Worm (Caenorhabditis elegans) whole organism, midembryonic: Measurements from ENCODE around the gene cyc-2.2.

Experiments
- T22C8.4 ChIP-seq: fragments of 200-800 bp; sonication (Bioruptor generic); IDR thresholded peaks from 2 replicates; pipeline ENCODE4 v1.3.6; 2022; ENCODE audit warnings: missing genetic modification characterization, missing compliant biosample characterization
- cog-1 ChIP-seq: sonication (generic microtip); optimal IDR thresholded peaks from 2 replicates; lab custom pipeline; 2016; ENCODE audit warnings: missing genetic modification characterization, missing compliant biosample characterization
- flt-1 ChIP-seq: fragments of 200-800 bp; sonication (Bioruptor generic); IDR thresholded peaks from 2 replicates; pipeline ENCODE4 v1.3.6; 2022; ENCODE audit warnings: missing genetic modification characterization, missing compliant biosample characterization
- klf-2 ChIP-seq: fragments of 200-800 bp; sonication (Bioruptor generic); conservative IDR thresholded peaks from 2 replicates; pipeline ENCODE4 v1.3.6; 2022; ENCODE audit warnings: missing genetic modification reagents, missing genetic modification characterization, missing compliant biosample characterization
- med-1 ChIP-seq: sonication (generic microtip); optimal IDR thresholded peaks from 2 replicates; lab custom pipeline; 2017; ENCODE audit warnings: missing genetic modification characterization, mild to moderate bottlenecking, missing compliant biosample characterization, antibody characterized with exemption, missing genetic modification reagents; ENCODE audit not compliant: insufficient read depth
- ref-1 ChIP-seq: fragments of 200-800 bp; sonication (Bioruptor generic); conservative IDR thresholded peaks from 2 replicates; pipeline ENCODE4 v1.3.6; 2022; ENCODE audit warnings: missing genetic modification reagents, missing genetic modification characterization, missing compliant biosample characterization
- tab-1 ChIP-seq: fragments of 200-800 bp; sonication (Bioruptor generic); IDR thresholded peaks from 2 replicates; pipeline ENCODE4 v1.3.6; 2022; ENCODE audit warnings: missing genetic modification characterization, missing compliant biosample characterization
- ztf-23 ChIP-seq: fragments of 200-800 bp; sonication (Bioruptor generic); IDR thresholded peaks from 2 replicates; pipeline ENCODE4 v1.3.6; 2022; ENCODE audit warnings: missing genetic modification reagents, missing genetic modification characterization, missing compliant biosample characterization
- ztf-29 ChIP-seq: fragments of 200-800 bp; sonication (Bioruptor generic); IDR thresholded peaks from 2 replicates; pipeline ENCODE4 v1.3.6; 2022; ENCODE audit warnings: missing genetic modification reagents, missing genetic modification characterization, missing compliant biosample characterization

The cyc-2.2 gene

DNA sequence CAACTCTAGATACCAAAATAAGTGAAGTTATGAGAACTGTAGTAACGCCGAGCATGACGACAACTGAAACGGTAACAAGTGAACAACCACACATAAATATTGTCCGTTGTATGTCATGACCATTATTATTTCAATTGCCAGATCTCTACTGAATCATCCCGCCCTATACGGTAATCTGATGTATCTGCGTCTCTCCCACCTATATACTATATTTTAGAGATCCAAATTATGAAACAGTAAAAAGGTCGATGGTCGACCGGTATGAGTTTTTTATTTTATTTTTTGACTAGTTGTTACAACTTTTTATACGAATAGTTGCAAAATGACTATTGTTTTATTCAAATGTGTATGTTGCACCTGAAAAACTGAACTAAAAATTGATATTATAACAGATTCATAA is 21.4 kb downstream of the cyc-2.2 start, which contains the start of gene ttr-43:
TSS of gene ttr-43 (minus strand) at position 101 of the 400 bp plus-strand sequence.
- no peak for TF ChIP-seq ztf-23 (GFP tag; lab: Robert Waterston, UW)
- no peak for TF ChIP-seq tab-1
- TF ChIP-seq ztf-29 (GFP tag; lab: Robert Waterston, UW), result no peak
- TF ChIP-seq ref-1 (GFP tag; lab: Robert Waterston, UW), result no peak
- TF ChIP-seq T22C8.4, result no peak
- no peak for TF ChIP-seq flt-1 (GFP tag; lab: Robert Waterston, UW)
- TF ChIP-seq klf-2 (GFP tag; lab: Robert Waterston, UW), result no peak
- no peak for TF ChIP-seq cog-1 (tag; lab: Kevin White, UChicago)
- TF ChIP-seq med-1, result no peak

ce11 chrV:12588030-12588429 is 24.0 kb downstream of the cyc-2.2 start, which contains the start of gene C14C10.1:
TSS of gene C14C10.1 (plus strand) at chrV:12588330.
- TF ChIP-seq med-1 (no peak), tab-1 (no peak), T22C8.4 (no peak), ztf-23 (GFP tag; lab: Robert Waterston, UW) (no peak), klf-2 (GFP tag; lab: Robert Waterston, UW) (no peak), flt-1 (GFP tag; lab: Robert Waterston, UW) (no peak), ref-1 (GFP tag; lab: Robert Waterston, UW) (no peak), cog-1 (tag; lab: Kevin White, UChicago) (no peak), ztf-29 (GFP tag; lab: Robert Waterston, UW) (no peak)

ce11 chrV:12586793-12587192 is 25.2 kb downstream of the cyc-2.2 start:
- TF ChIP-seq flt-1 (GFP tag; lab: Robert Waterston, UW) (no peak), cog-1 (tag; lab: Kevin White, UChicago) (no peak), ref-1 (GFP tag; lab: Robert Waterston, UW) (no peak), tab-1 (no peak), klf-2 (GFP tag; lab: Robert Waterston, UW) (no peak), ztf-29 (GFP tag; lab: Robert Waterston, UW) (no peak), med-1 (no peak), ztf-23 (GFP tag; lab: Robert Waterston, UW) (no peak), T22C8.4 (no peak)

ce11 chrV:12584771-12585170 is 27.2 kb downstream of the cyc-2.2 start:
- TF ChIP-seq med-1 (no peak), cog-1 (tag; lab: Kevin White, UChicago) (no peak), T22C8.4 (no peak), ztf-29 (GFP tag; lab: Robert Waterston, UW) (no peak), ztf-23 (GFP tag; lab: Robert Waterston, UW) (no peak)

DNA sequence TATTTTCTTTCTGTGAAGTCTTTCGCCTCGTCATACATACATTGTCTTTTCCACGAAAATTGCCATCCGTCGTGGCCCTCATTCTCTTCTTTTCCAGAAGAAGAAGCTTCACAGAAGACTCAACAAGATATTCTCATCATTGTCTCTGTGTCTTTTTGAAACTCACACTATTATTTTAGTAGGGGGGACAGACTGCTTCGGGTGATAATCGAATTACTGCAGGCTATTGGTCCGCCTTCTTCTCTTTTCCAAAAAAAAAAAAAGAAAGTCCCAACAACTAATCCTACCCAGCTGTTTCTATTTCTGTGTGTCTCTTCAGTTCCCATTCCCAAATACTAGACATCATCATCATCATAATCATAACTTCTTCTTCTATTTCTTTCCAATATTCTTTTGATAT is 28.6 kb downstream of the cyc-2.2 start:
- no peak for TF ChIP-seq cog-1 (tag; lab: Kevin White, UChicago)
- no peak for TF ChIP-seq T22C8.4
- TF ChIP-seq ztf-29 (GFP tag; lab: Robert Waterston, UW), result no peak
- no peak for TF ChIP-seq ztf-23 (GFP tag; lab: Robert Waterston, UW)
- no peak for TF ChIP-seq med-1
- TF ChIP-seq tab-1, result no peak
- no peak for TF ChIP-seq flt-1 (GFP tag; lab: Robert Waterston, UW)

- TF ChIP-seq T22C8.4, result no peak
- no peak for TF ChIP-seq tab-1
- no peak for TF ChIP-seq ztf-23 (GFP tag; lab: Robert Waterston, UW)
- TF ChIP-seq med-1, result no peak
- TF ChIP-seq flt-1 (GFP tag; lab: Robert Waterston, UW), result no peak
- no peak for TF ChIP-seq klf-2 (GFP tag; lab: Robert Waterston, UW)
- no peak for TF ChIP-seq ref-1 (GFP tag; lab: Robert Waterston, UW)
- TF ChIP-seq cog-1 (tag; lab: Kevin White, UChicago), result no peak
- no peak for TF ChIP-seq ztf-29 (GFP tag; lab: Robert Waterston, UW)
Measured at ce11 chrV:12579299-12579698, 32.7 kb downstream of the cyc-2.2 start, which contains the start of gene E02A10.3. TSS of gene E02A10.3 (plus strand) at chrV:12579599.

DNA sequence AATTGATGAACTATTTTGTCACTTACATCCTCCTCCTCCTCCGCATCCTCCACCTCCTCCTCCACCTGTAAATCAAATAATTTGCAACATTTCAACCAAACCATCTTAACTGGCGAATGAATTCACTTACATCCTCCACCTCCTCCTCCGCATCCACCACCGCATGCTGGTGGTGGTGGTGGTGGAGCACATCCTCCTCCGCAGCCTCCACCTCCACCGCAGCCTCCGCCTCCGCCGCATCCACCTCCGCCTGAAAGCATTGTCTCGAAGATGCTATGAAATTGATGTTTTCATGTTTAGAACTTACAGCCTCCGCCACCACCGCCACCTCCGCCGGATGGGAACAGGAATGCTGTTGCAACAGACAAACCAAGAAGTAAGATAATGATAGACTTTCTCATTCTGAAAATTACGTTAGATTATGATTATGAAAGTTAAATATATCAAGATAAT is 35.5 kb downstream of the cyc-2.2 start, which contains the start of gene grl-23:
TSS of gene grl-23 (minus strand) at position 403 of the 453 bp plus-strand sequence.
- TF ChIP-seq cog-1 (tag; lab: Kevin White, UChicago) (no peak), ztf-23 (GFP tag; lab: Robert Waterston, UW) (no peak), klf-2 (GFP tag; lab: Robert Waterston, UW) (no peak), flt-1 (GFP tag; lab: Robert Waterston, UW) (no peak), ztf-29 (GFP tag; lab: Robert Waterston, UW) (no peak), tab-1 (no peak), med-1 (no peak), ref-1 (GFP tag; lab: Robert Waterston, UW) (no peak), T22C8.4 (no peak)

DNA sequence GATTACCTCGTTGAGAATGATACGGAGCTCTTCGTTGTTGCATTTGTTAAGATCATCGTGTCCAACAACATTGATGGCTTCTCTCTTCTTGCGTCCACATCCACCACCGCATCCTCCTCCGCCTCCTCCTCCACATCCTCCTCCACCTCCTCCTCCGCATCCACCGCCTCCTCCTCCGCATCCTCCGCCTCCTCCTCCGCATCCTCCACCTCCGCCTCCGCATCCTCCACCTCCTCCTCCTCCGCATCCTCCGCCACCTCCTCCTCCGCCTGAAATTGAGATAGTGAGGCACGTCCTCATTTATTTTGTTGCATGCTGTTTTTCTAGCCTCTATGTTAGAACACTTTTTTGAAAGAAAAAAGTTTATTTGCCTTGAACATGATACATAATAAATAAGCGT is 36.2 kb downstream of the cyc-2.2 start:
- TF ChIP-seq cog-1 (tag; lab: Kevin White, UChicago) (no peak), med-1 (no peak), tab-1 (no peak)

- TF ChIP-seq flt-1 (GFP tag; lab: Robert Waterston, UW), result no peak
- no peak for TF ChIP-seq ztf-29 (GFP tag; lab: Robert Waterston, UW)
- no peak for TF ChIP-seq ref-1 (GFP tag; lab: Robert Waterston, UW)
Measured at ce11 chrV:12570271-12570670, 41.7 kb downstream of the cyc-2.2 start.

DNA sequence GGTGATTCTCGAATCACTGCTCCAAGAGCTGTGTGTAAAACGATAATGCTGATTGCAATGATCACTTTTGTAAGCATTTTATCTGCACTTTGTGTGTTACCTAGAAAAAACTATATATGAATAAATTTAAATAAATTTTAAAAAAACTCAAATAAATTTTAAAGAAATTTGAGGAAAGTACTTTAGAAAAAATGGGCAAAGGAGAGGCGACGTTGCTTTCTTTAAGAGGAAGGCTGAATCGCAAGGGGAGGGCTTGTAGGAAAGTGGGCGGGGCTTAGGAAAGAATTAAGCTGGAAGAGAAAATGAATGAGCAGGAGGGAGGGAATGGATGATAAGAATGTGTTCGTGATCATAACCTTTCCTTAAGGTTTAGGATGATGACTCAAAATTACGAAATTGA is 44.2 kb downstream of the cyc-2.2 start, which contains the start of gene E02A10.4:
TSS of gene E02A10.4 (minus strand) at position 101 of the 400 bp plus-strand sequence.
- TF ChIP-seq ztf-29 (GFP tag; lab: Robert Waterston, UW) (no peak), tab-1 (no peak), klf-2 (GFP tag; lab: Robert Waterston, UW) (no peak), T22C8.4 (no peak), ztf-23 (GFP tag; lab: Robert Waterston, UW) (no peak), cog-1 (tag; lab: Kevin White, UChicago) (no peak), med-1 (no peak), flt-1 (GFP tag; lab: Robert Waterston, UW) (no peak), ref-1 (GFP tag; lab: Robert Waterston, UW) (no peak)
